Worm (Caenorhabditis elegans) whole organism, early embryonic: ENCODE results near the gene dpy-17.

ENCODE experiments used
- B0310.2 ChIP-seq: sonication (generic microtip); optimal IDR thresholded peaks from 2 replicates; lab custom pipeline; 2016; ENCODE audit warnings: mild to moderate bottlenecking, missing genetic modification characterization, missing compliant biosample characterization
- F13C5.2 ChIP-seq: sonication (generic microtip); optimal IDR thresholded peaks from 2 replicates; lab custom pipeline; 2017; ENCODE audit warnings: mild to moderate bottlenecking, missing genetic modification characterization, inconsistent platforms, missing compliant biosample characterization
- aly-1 ChIP-seq: sonication (generic microtip); optimal IDR thresholded peaks from 2 replicates; lab custom pipeline; 2016; ENCODE audit warnings: missing genetic modification characterization, missing compliant biosample characterization
- ama-1 ChIP-seq: fragments of 150-350 bp; optimal IDR thresholded peaks from 2 replicates; lab custom pipeline; 2014
- ceh-13 ChIP-seq: fragments of 200-800 bp; sonication (Bioruptor generic); optimal IDR thresholded peaks from 2 replicates; lab custom pipeline; 2018; ENCODE audit warnings: mild to moderate bottlenecking, missing genetic modification characterization, missing compliant biosample characterization
- ceh-36 ChIP-seq: sonication (generic microtip); optimal IDR thresholded peaks from 2 replicates; lab custom pipeline; 2016; ENCODE audit warnings: missing genetic modification characterization, inconsistent platforms, missing compliant biosample characterization
- ets-7 ChIP-seq: sonication (generic microtip); optimal IDR thresholded peaks from 2 replicates; lab custom pipeline; 2016; ENCODE audit warnings: missing genotype, missing genetic modification characterization, missing compliant biosample characterization
- flt-1 ChIP-seq: fragments of 200-800 bp; sonication (Bioruptor generic); IDR thresholded peaks from 2 replicates; pipeline ENCODE4 v1.3.6; 2022; ENCODE audit warnings: missing genetic modification characterization, missing compliant biosample characterization
- hmg-4 ChIP-seq: fragments of 200-800 bp; sonication (Bioruptor generic); optimal IDR thresholded peaks from 2 replicates; lab custom pipeline; 2018; ENCODE audit warnings: mild to moderate bottlenecking, missing genetic modification characterization, missing compliant biosample characterization
- hnd-1 ChIP-seq: sonication (generic microtip); optimal IDR thresholded peaks from 2 replicates; lab custom pipeline; 2016; ENCODE audit warnings: missing genetic modification characterization, missing compliant biosample characterization
- pes-1 ChIP-seq: fragments of 200-800 bp; sonication (Bioruptor generic); IDR thresholded peaks from 2 replicates; pipeline ENCODE4 v1.3.6; 2022; ENCODE audit warnings: missing genetic modification reagents, missing genetic modification characterization, missing compliant biosample characterization
- scrt-1 ChIP-seq: fragments of 200-800 bp; sonication (Bioruptor generic); IDR thresholded peaks from 2 replicates; pipeline ENCODE4 v1.3.6; 2022; ENCODE audit warnings: missing genetic modification characterization, missing compliant biosample characterization
- sea-1 ChIP-seq: fragments of 200-800 bp; sonication (Bioruptor generic); conservative IDR thresholded peaks from 2 replicates; pipeline ENCODE4 v1.3.6; 2022; ENCODE audit warnings: missing genetic modification characterization, missing compliant biosample characterization
- tbx-37 ChIP-seq: fragments of 200-800 bp; sonication (Bioruptor generic); conservative IDR thresholded peaks from 2 replicates; pipeline ENCODE4 v1.3.6; 2022; ENCODE audit warnings: missing genetic modification reagents, missing genetic modification characterization, missing compliant biosample characterization

- no peak for TF ChIP-seq scrt-1 (GFP tag; lab: Robert Waterston, UW)
- no peak for TF ChIP-seq flt-1 (GFP tag; lab: Robert Waterston, UW)
- no peak for TF ChIP-seq ets-7 (tag; lab: Kevin White, UChicago)
- TF ChIP-seq ceh-13 (GFP tag; lab: Kevin White, UChicago), result no peak
- TF ChIP-seq ama-1 (lab: Kevin White, UChicago), result no peak
- no peak for TF ChIP-seq F13C5.2
- no peak for TF ChIP-seq pes-1 (GFP tag; lab: Robert Waterston, UW)
- no peak for TF ChIP-seq B0310.2
- TF ChIP-seq sea-1 (GFP tag; lab: Robert Waterston, UW), result no peak
- TF ChIP-seq ceh-36 (tag; lab: Kevin White, UChicago), result no peak
- no peak for TF ChIP-seq hmg-4 (GFP tag; lab: Kevin White, UChicago)
- TF ChIP-seq hnd-1 (tag; lab: Kevin White, UChicago), result no peak
- TF ChIP-seq tbx-37 (GFP tag; lab: Robert Waterston, UW), result no peak
- TF ChIP-seq aly-1 (tag; lab: Kevin White, UChicago), result no peak
Measured at ce11 chrIII:5146749-5147148, 39.6 kb downstream of the dpy-17 start.
